Fruit fly (Drosophila melanogaster) whole organism, embryonic: ENCODE measurements around the gene pim.

Experiments used
- ATbp ChIP-seq: fragments of 200-800 bp; sonication (Bioruptor generic); optimal IDR thresholded peaks from 2 replicates; lab custom pipeline; 2017; ENCODE audit warnings: missing biosample characterization, mild to moderate bottlenecking, missing genetic modification characterization, missing genetic modification reagents
- Adf1 ChIP-seq: fragments of 200-800 bp; sonication (Bioruptor generic); IDR thresholded peaks from 2 replicates; pipeline ENCODE4 v1.3.6; 2022; ENCODE audit warnings: missing biosample characterization, missing genetic modification characterization
- BtbVII ChIP-seq: fragments of 200-800 bp; sonication (Bioruptor generic); optimal IDR thresholded peaks from 3 replicates; lab custom pipeline; 2017; ENCODE audit warnings: missing biosample characterization, mild to moderate bottlenecking, missing genetic modification characterization
- CG11093 ChIP-seq: fragments of 200-800 bp; sonication (Bioruptor generic); IDR thresholded peaks from 3 replicates; pipeline ENCODE4 v1.3.6; 2022; ENCODE audit warnings: missing biosample characterization, missing genetic modification characterization
- CG11695 ChIP-seq: fragments of 200-800 bp; sonication (Bioruptor generic); IDR thresholded peaks from 3 replicates; pipeline ENCODE4 v1.3.6; 2022; ENCODE audit warnings: missing biosample characterization, missing genetic modification characterization
- CG12659 ChIP-seq: fragments of 200-800 bp; sonication (Bioruptor generic); optimal IDR thresholded peaks from 3 replicates; lab custom pipeline; 2017; ENCODE audit warnings: mild to moderate bottlenecking, missing biosample characterization, missing genetic modification reagents, missing genetic modification characterization
- CG15011 ChIP-seq: fragments of 200-800 bp; sonication (Bioruptor generic); optimal IDR thresholded peaks from 3 replicates; lab custom pipeline; 2018; ENCODE audit warnings: missing biosample characterization, mild to moderate bottlenecking, missing genetic modification characterization
- CG18599 ChIP-seq: fragments of 200-800 bp; sonication (Bioruptor generic); optimal IDR thresholded peaks from 3 replicates; lab custom pipeline; 2017; ENCODE audit warnings: missing biosample characterization, missing genetic modification characterization, mild to moderate bottlenecking, moderate library complexity, missing genetic modification reagents
- CG32767 ChIP-seq: fragments of 200-800 bp; sonication (Bioruptor generic); IDR thresholded peaks from 2 replicates; pipeline ENCODE4 v1.3.6; 2022; ENCODE audit warnings: missing biosample characterization, missing genetic modification characterization
- CG4282 ChIP-seq: fragments of 200-800 bp; sonication (Bioruptor generic); optimal IDR thresholded peaks from 2 replicates; lab custom pipeline; 2016; ENCODE audit warnings: missing biosample characterization, missing genetic modification characterization
- CG4854 ChIP-seq: fragments of 200-800 bp; sonication (Bioruptor generic); optimal IDR thresholded peaks from 2 replicates; lab custom pipeline; 2016; ENCODE audit warnings: missing biosample characterization, missing genetic modification characterization, inconsistent platforms
- CG5245 ChIP-seq: fragments of 200-800 bp; sonication (Bioruptor generic); optimal IDR thresholded peaks from 3 replicates; lab custom pipeline; 2016; ENCODE audit warnings: missing biosample characterization, missing genetic modification characterization
- CG6813 ChIP-seq: fragments of 200-800 bp; sonication (Bioruptor generic); optimal IDR thresholded peaks from 2 replicates; lab custom pipeline; 2017; ENCODE audit warnings: missing biosample characterization, missing genetic modification characterization, mild to moderate bottlenecking, moderate library complexity, missing genetic modification reagents
- CG8359 ChIP-seq: fragments of 200-800 bp; sonication (Bioruptor generic); optimal IDR thresholded peaks from 2 replicates; lab custom pipeline; 2017; ENCODE audit warnings: missing biosample characterization, mild to moderate bottlenecking, missing genetic modification characterization, borderline replicate concordance
- CG8924 ChIP-seq: fragments of 200-800 bp; optimal IDR thresholded peaks from 3 replicates; lab custom pipeline; 2019; ENCODE audit warnings: missing biosample characterization, mild to moderate bottlenecking, missing genetic modification characterization, moderate library complexity
- CG9817 ChIP-seq: fragments of 200-800 bp; sonication (Bioruptor generic); optimal IDR thresholded peaks from 2 replicates; lab custom pipeline; 2018; ENCODE audit warnings: missing biosample characterization, mild to moderate bottlenecking, missing genetic modification characterization, moderate library complexity
- Fer3 ChIP-seq: fragments of 200-800 bp; sonication (Bioruptor generic); optimal IDR thresholded peaks from 2 replicates; lab custom pipeline; 2018; ENCODE audit warnings: missing biosample characterization, mild to moderate bottlenecking, missing genetic modification characterization, moderate library complexity
- HLH3B ChIP-seq: fragments of 200-800 bp; sonication (Bioruptor generic); IDR thresholded peaks from 2 replicates; pipeline ENCODE4 v1.3.6; 2022; ENCODE audit warnings: missing biosample characterization, missing genetic modification characterization
- MESR4 ChIP-seq: fragments of 200-800 bp; sonication (Bioruptor generic); optimal IDR thresholded peaks from 2 replicates; lab custom pipeline; 2018; ENCODE audit warnings: missing biosample characterization, mild to moderate bottlenecking, missing genetic modification characterization, moderate library complexity
- Mad ChIP-seq: fragments of 200-800 bp; sonication (Bioruptor generic); optimal IDR thresholded peaks from 2 replicates; lab custom pipeline; 2016; ENCODE audit warnings: missing biosample characterization, missing genetic modification characterization
- Nf-YB ChIP-seq: fragments of 200-800 bp; sonication (Bioruptor generic); optimal IDR thresholded peaks from 3 replicates; lab custom pipeline; 2019; ENCODE audit warnings: missing biosample characterization, mild to moderate bottlenecking, missing genetic modification characterization, moderate library complexity
- Opbp ChIP-seq: fragments of 200-800 bp; sonication (Bioruptor generic); IDR thresholded peaks from 3 replicates; pipeline ENCODE4 v1.3.6; 2022; ENCODE audit warnings: missing biosample characterization, missing genetic modification characterization; ENCODE audit not compliant: partially characterized antibody
- Sox100B ChIP-seq: fragments of 200-800 bp; sonication (Bioruptor generic); optimal IDR thresholded peaks from 3 replicates; lab custom pipeline; 2018; ENCODE audit warnings: missing biosample characterization, mild to moderate bottlenecking, missing genetic modification characterization
- Taf1 ChIP-seq: fragments of 200-800 bp; sonication (Bioruptor generic); IDR thresholded peaks from 2 replicates; pipeline ENCODE4 v1.3.6; 2022; ENCODE audit warnings: missing biosample characterization, missing genetic modification characterization
- YL-1 ChIP-seq: fragments of 200-800 bp; sonication (Bioruptor generic); optimal IDR thresholded peaks from 3 replicates; lab custom pipeline; 2017; ENCODE audit warnings: missing biosample characterization, mild to moderate bottlenecking, missing genetic modification characterization
- ara ChIP-seq: fragments of 200-800 bp; sonication (Bioruptor generic); IDR thresholded peaks from 2 replicates; pipeline ENCODE4 v1.3.6; 2022; ENCODE audit warnings: missing biosample characterization, missing genetic modification characterization
- ase ChIP-seq: fragments of 200-800 bp; sonication (Bioruptor generic); IDR thresholded peaks from 3 replicates; pipeline ENCODE4 v1.3.6; 2022; ENCODE audit warnings: missing biosample characterization, missing genetic modification characterization
- cad ChIP-seq: fragments of >200 bp; optimal IDR thresholded peaks from 2 replicates; lab custom pipeline; 2017; ENCODE audit warnings: missing biosample characterization, missing genetic modification characterization
- cwo ChIP-seq: fragments of 200-800 bp; sonication (Bioruptor generic); optimal IDR thresholded peaks from 3 replicates; lab custom pipeline; 2017; ENCODE audit warnings: missing biosample characterization, missing genetic modification characterization, mild to moderate bottlenecking, moderate library complexity, missing genetic modification reagents
- da ChIP-seq: fragments of 200-800 bp; sonication (Bioruptor generic); optimal IDR thresholded peaks from 2 replicates; lab custom pipeline; 2016; ENCODE audit warnings: missing biosample characterization, missing genetic modification characterization
- dan ChIP-seq: fragments of 200-800 bp; sonication (Bioruptor generic); IDR thresholded peaks from 2 replicates; pipeline ENCODE4 v1.3.6; 2022; ENCODE audit warnings: missing biosample characterization, missing genetic modification characterization
- dati ChIP-seq: fragments of 200-800 bp; sonication (Bioruptor generic); IDR thresholded peaks from 2 replicates; pipeline ENCODE4 v1.3.6; 2022; ENCODE audit warnings: missing biosample characterization, missing genetic modification characterization
- emc ChIP-seq: fragments of 200-800 bp; sonication (Bioruptor generic); optimal IDR thresholded peaks from 2 replicates; lab custom pipeline; 2016; ENCODE audit warnings: missing biosample characterization, missing genetic modification characterization
- ems ChIP-seq: fragments of 200-800 bp; sonication (Bioruptor generic); optimal IDR thresholded peaks from 3 replicates; lab custom pipeline; 2016; ENCODE audit warnings: missing biosample characterization, missing genetic modification characterization
- fd64A ChIP-seq: fragments of 200-800 bp; sonication (Bioruptor generic); optimal IDR thresholded peaks from 3 replicates; lab custom pipeline; 2018; ENCODE audit warnings: missing biosample characterization, mild to moderate bottlenecking, missing genetic modification characterization
- ftz-f1 ChIP-seq: fragments of 200-800 bp; sonication (Bioruptor generic); optimal IDR thresholded peaks from 2 replicates; lab custom pipeline; 2016; ENCODE audit warnings: missing biosample characterization, missing genetic modification characterization
- gem ChIP-seq: fragments of 200-800 bp; sonication (Bioruptor generic); optimal IDR thresholded peaks from 2 replicates; lab custom pipeline; 2019; ENCODE audit warnings: missing biosample characterization, mild to moderate bottlenecking, missing genetic modification characterization, moderate library complexity
- jigr1 ChIP-seq: fragments of 200-800 bp; sonication (Bioruptor generic); IDR thresholded peaks from 3 replicates; pipeline ENCODE4 v1.3.6; 2022; ENCODE audit warnings: missing biosample characterization, missing genetic modification characterization
- lab ChIP-seq: fragments of 200-800 bp; sonication (Bioruptor generic); optimal IDR thresholded peaks from 3 replicates; lab custom pipeline; 2017; ENCODE audit warnings: missing biosample characterization, missing genetic modification characterization, mild to moderate bottlenecking, moderate library complexity, missing genetic modification reagents
- lilli ChIP-seq: fragments of 200-800 bp; sonication (Bioruptor generic); optimal IDR thresholded peaks from 3 replicates; lab custom pipeline; 2016; ENCODE audit warnings: missing biosample characterization, missing genetic modification characterization
- lmd ChIP-seq: fragments of 200-800 bp; sonication (Bioruptor generic); IDR thresholded peaks from 2 replicates; pipeline ENCODE4 v1.3.6; 2022; ENCODE audit warnings: missing biosample characterization, missing genetic modification characterization
- otp ChIP-seq: fragments of 200-800 bp; sonication (Bioruptor generic); IDR thresholded peaks from 3 replicates; pipeline ENCODE4, ENCODE4 v1.3.6; 2022; ENCODE audit warnings: missing biosample characterization, missing genetic modification characterization
- p53 ChIP-seq: fragments of 200-800 bp; sonication (Bioruptor generic); optimal IDR thresholded peaks from 2 replicates; lab custom pipeline; 2016; ENCODE audit warnings: missing biosample characterization, missing genetic modification characterization
- pum ChIP-seq: fragments of 200-800 bp; sonication (Bioruptor generic); optimal IDR thresholded peaks from 2 replicates; lab custom pipeline; 2016; ENCODE audit warnings: missing biosample characterization, missing genetic modification characterization
- pzg ChIP-seq: fragments of 200-800 bp; sonication (Bioruptor generic); optimal IDR thresholded peaks from 3 replicates; lab custom pipeline; 2018; ENCODE audit warnings: missing biosample characterization, mild to moderate bottlenecking, missing genetic modification characterization, moderate library complexity
- seq ChIP-seq: fragments of 200-800 bp; sonication (Bioruptor generic); IDR thresholded peaks from 2 replicates; pipeline ENCODE4 v1.3.6; 2022; ENCODE audit warnings: missing biosample characterization, missing genetic modification characterization
- shn ChIP-seq: fragments of 200-800 bp; sonication (Bioruptor generic); optimal IDR thresholded peaks from 3 replicates; lab custom pipeline; 2016; ENCODE audit warnings: missing biosample characterization, missing genetic modification characterization
- sima ChIP-seq: fragments of 200-800 bp; sonication (Bioruptor generic); optimal IDR thresholded peaks from 2 replicates; lab custom pipeline; 2016; ENCODE audit warnings: missing biosample characterization, missing genetic modification characterization
- tll ChIP-seq, 2 experiments: fragments of 200-800 bp in 1 of 2; fragments of >200 bp in 1 of 2; sonication (Bioruptor generic) in 1 of 2; optimal IDR thresholded peaks; 2 replicates each; lab custom pipeline; 2017 to 2019; ENCODE audit warnings: missing biosample characterization in 2 of 2, missing genetic modification characterization in 2 of 2, mild to moderate bottlenecking in 1 of 2, moderate library complexity in 1 of 2
- tx ChIP-seq: fragments of 200-800 bp; sonication (Bioruptor generic); optimal IDR thresholded peaks from 2 replicates; lab custom pipeline; 2016; ENCODE audit warnings: missing biosample characterization, missing genetic modification characterization
- yki ChIP-seq: fragments of >200 bp; optimal IDR thresholded peaks from 3 replicates; lab custom pipeline; 2018

Gene pim

dm6 chr2L:10331066-10331847 lies 31.5 kb upstream of the pim start, which contains the start of the genes Schip1 and Cox10 (continued):
- TF ChIP-seq CG12659 (GFP tag; lab: Kevin White, UChicago), result peak; percentile 29
- no peak for TF ChIP-seq CG4282
- TF ChIP-seq CG15011 (GFP tag; lab: Kevin White, UChicago), result no peak
- TF ChIP-seq seq (GFP tag; lab: Robert Waterston, UW), result no peak
- TF ChIP-seq CG32767, result no peak
- TF ChIP-seq CG11695, result no peak
- no peak for TF ChIP-seq shn (GFP tag; lab: Kevin White, UChicago)
- no peak for TF ChIP-seq pum (GFP tag; lab: Kevin White, UChicago)
- no peak for TF ChIP-seq dan (GFP tag; lab: Robert Waterston, UW)
- no peak for TF ChIP-seq ase (GFP tag; lab: Robert Waterston, UW)
- TF ChIP-seq da (GFP tag; lab: Kevin White, UChicago), result no peak
- peak; percentile 24 for TF ChIP-seq YL-1 (GFP tag; lab: Kevin White, UChicago)
- TF ChIP-seq HLH3B (GFP tag; lab: Robert Waterston, UW), result no peak
- no peak for TF ChIP-seq tx
- no peak for TF ChIP-seq lab (GFP tag; lab: Kevin White, UChicago)
- no peak for TF ChIP-seq CG5245
- TF ChIP-seq ATbp (GFP tag; lab: Kevin White, UChicago), result no peak
- TF ChIP-seq tll (GFP tag; optimal IDR thresholded peaks at IDR 0.05; lab: Kevin White, UChicago), result no peak
- TF ChIP-seq lmd, result no peak
- TF ChIP-seq lilli (GFP tag; lab: Kevin White, UChicago), result no peak
- TF ChIP-seq otp (GFP tag; lab: Robert Waterston, UW), result no peak
- TF ChIP-seq CG6813 (GFP tag; lab: Kevin White, UChicago), result no peak
- no peak for TF ChIP-seq Fer3
- no peak for TF ChIP-seq ftz-f1 (GFP tag; lab: Kevin White, UChicago)
- TF ChIP-seq Sox100B (GFP tag; lab: Kevin White, UChicago), result peak; percentile 21
- peak; percentile 70 for TF ChIP-seq CG8924 (tag; lab: Kevin White, UChicago)
- no peak for TF ChIP-seq fd64A (GFP tag; lab: Kevin White, UChicago)
- no peak for TF ChIP-seq CG8359 (GFP tag; lab: Kevin White, UChicago)
- TF ChIP-seq CG9817 (tag; lab: Kevin White, UChicago), result no peak
- TF ChIP-seq cwo (GFP tag; lab: Kevin White, UChicago), result no peak
- TF ChIP-seq Taf1 (GFP tag; lab: Robert Waterston, UW), result no peak
- TF ChIP-seq Opbp (GFP tag; lab: Robert Waterston, UW), result no peak
- TF ChIP-seq gem (tag; lab: Kevin White, UChicago), result peak; percentile 69
- TF ChIP-seq yki (lab: Kevin White, UChicago), result no peak
- TF ChIP-seq pzg, result peak; percentile 13
- peak; percentile 6 for TF ChIP-seq Nf-YB (GFP tag; lab: Kevin White, UChicago)
- TF ChIP-seq dati, result no peak
- TF ChIP-seq Adf1 (GFP tag; lab: Robert Waterston, UW), result no peak
- TF ChIP-seq CG11093 (GFP tag; lab: Robert Waterston, UW), result no peak
- no peak for TF ChIP-seq ara
- TF ChIP-seq ems (GFP tag; lab: Kevin White, UChicago), result no peak
- no peak for TF ChIP-seq p53 (GFP tag; lab: Kevin White, UChicago)
- peak; percentile 68 for TF ChIP-seq MESR4
- TF ChIP-seq CG18599, result no peak
- TF ChIP-seq CG4854 (GFP tag; lab: Kevin White, UChicago), result no peak
- TF ChIP-seq emc, result no peak
- TF ChIP-seq Mad (GFP tag; lab: Kevin White, UChicago), result no peak
- no peak for TF ChIP-seq jigr1
- TF ChIP-seq BtbVII, result no peak
- no peak for TF ChIP-seq cad (GFP tag; lab: Kevin White, UChicago)
- TF ChIP-seq sima (GFP tag; lab: Kevin White, UChicago), result no peak
